Worm (Caenorhabditis elegans): Measurements from ENCODE around the gene C33C12.4.
"Not testable (repeated sequence)": the region's sequence is repeated elsewhere in the genome, so short reads cannot be mapped to it uniquely, and the experiment has no call there.

- TF ChIP-seq zag-1 (tag; optimal IDR thresholded peaks at IDR 0.05); ztf-4 (tag; optimal IDR thresholded peaks at IDR 0.05); dpl-1 (GFP tag; optimal IDR thresholded peaks at IDR 0.05); ceh-88 (GFP tag; IDR thresholded peaks at IDR 0.05); aha-1 (tag; optimal IDR thresholded peaks at IDR 0.05); ces-1 (GFP tag; optimal IDR thresholded peaks at IDR 0.05); mdl-1 (tag; optimal IDR thresholded peaks at IDR 0.05): not testable (repeated sequence)
These were observed 12.6 kb downstream of the C33C12.4 start, which contains the start of gene math-18 for ce11 chrII:2153708-2154107.
